Fruit fly (Drosophila melanogaster): ENCODE measurements around the gene CG9109.

Gene CG9109

DNA sequence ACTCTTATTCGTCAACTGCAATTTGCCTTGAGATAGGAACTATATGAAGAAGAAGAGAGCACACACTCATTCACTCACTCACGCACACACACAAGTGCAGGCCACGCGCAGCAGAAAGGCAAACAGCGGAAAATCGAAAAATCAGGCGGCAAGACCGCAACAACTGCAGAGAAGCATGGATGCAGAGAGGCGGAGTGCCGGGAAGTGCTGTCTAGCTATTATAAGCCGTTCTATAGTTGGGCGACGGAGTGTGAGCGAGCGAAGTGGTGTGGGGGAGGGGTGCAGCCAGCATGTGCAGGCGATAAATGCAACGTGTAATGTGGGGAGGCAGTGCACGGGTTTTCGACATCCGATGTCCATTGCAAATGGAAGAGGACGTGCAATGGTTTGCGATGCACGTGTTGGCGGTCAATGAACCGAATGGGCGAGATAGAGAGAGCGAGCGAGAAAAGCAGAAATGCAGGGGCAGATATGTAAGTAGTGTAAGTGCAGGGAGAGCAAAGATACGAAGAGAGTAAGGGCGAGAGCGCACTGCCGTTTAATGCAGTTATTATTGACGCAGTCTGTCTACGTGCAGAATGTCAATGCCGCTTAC is 44.6 kb upstream of the CG9109 start (continued):
- TF ChIP-seq Hr78 (GFP tag; optimal IDR thresholded peaks at IDR 0.05) (peak in 1 of 2 experiments; percentile 34), gcm2 (GFP tag; optimal IDR thresholded peaks at IDR 0.05) (peak; percentile 25), CG7556 (GFP tag; optimal IDR thresholded peaks at IDR 0.05) (no peak), CG34422 (GFP tag; IDR thresholded peaks at IDR 0.05) (no peak), ewg (GFP tag; optimal IDR thresholded peaks at IDR 0.05) (no peak), exex (tag; optimal IDR thresholded peaks at IDR 0.05) (no peak), CG14441 (GFP tag; IDR thresholded peaks at IDR 0.05) (no peak), inv (GFP tag; IDR thresholded peaks at IDR 0.05; ENCODE audit: partially characterized antibody) (no peak), Aef1 (GFP tag; IDR thresholded peaks at IDR 0.05) (no peak), Dip2 (GFP tag; IDR thresholded peaks at IDR 0.05) (no peak), fd64A (GFP tag; optimal IDR thresholded peaks at IDR 0.05) (peak; percentile 38), CG6765 (GFP tag; optimal IDR thresholded peaks at IDR 0.05) (no peak), E2f1 (GFP tag; IDR thresholded peaks at IDR 0.05) (no peak), jumu (GFP tag; optimal IDR thresholded peaks at IDR 0.05) (no peak), mam (GFP tag; optimal IDR thresholded peaks at IDR 0.05) (no peak), pho (GFP tag; optimal IDR thresholded peaks at IDR 0.05) (no peak), CG30431 (GFP tag; optimal IDR thresholded peaks at IDR 0.05) (no peak), CG17186 (GFP tag; optimal IDR thresholded peaks at IDR 0.05) (no peak), bab2 (GFP tag; optimal IDR thresholded peaks at IDR 0.05) (no peak), psq (GFP tag; optimal IDR thresholded peaks at IDR 0.05) (no peak), emc (GFP tag; optimal IDR thresholded peaks at IDR 0.05) (no peak), Hsf (GFP tag; optimal IDR thresholded peaks at IDR 0.05) (no peak), Sox102F (GFP tag; optimal IDR thresholded peaks at IDR 0.05) (no peak), Stat92E (GFP tag; optimal IDR thresholded peaks at IDR 0.05) (peak in 1 of 3 experiments; percentile 47), knrl (GFP tag; IDR thresholded peaks at IDR 0.05; ENCODE audit: partially characterized antibody) (no peak; the same call in 2 of the 3 replicates), CoRest (tag; optimal IDR thresholded peaks at IDR 0.05) (no peak), Asciz (GFP tag; optimal IDR thresholded peaks at IDR 0.05) (no peak), CG14050 (GFP tag; IDR thresholded peaks at IDR 0.05) (no peak), hth (optimal IDR thresholded peaks at IDR 0.05) (no peak), mirr (GFP tag; optimal IDR thresholded peaks at IDR 0.05) (no peak), z (GFP tag; IDR thresholded peaks at IDR 0.05) (peak; percentile 91), usp (GFP tag; optimal IDR thresholded peaks at IDR 0.05) (peak; percentile 34), Hr3 (GFP tag; optimal IDR thresholded peaks at IDR 0.05) (no peak), CG5953 (GFP tag; IDR thresholded peaks at IDR 0.05) (no peak), CG1832 (GFP tag; optimal IDR thresholded peaks at IDR 0.05) (peak; percentile 41), phol (tag; optimal IDR thresholded peaks at IDR 0.05) (no peak), oc (tag; optimal IDR thresholded peaks at IDR 0.05) (peak; percentile 70), CG10654 (GFP tag; optimal IDR thresholded peaks at IDR 0.05) (no peak), CG12391 (tag; optimal IDR thresholded peaks at IDR 0.05) (no peak), CG6813 (GFP tag; optimal IDR thresholded peaks at IDR 0.05) (no peak), Gug (GFP tag; IDR thresholded peaks at IDR 0.05) (no peak), B-H2 (GFP tag; optimal IDR thresholded peaks at IDR 0.05) (no peak), hb (GFP tag; IDR thresholded peaks at IDR 0.05; ENCODE audit: partially characterized antibody) (no peak), CG15514 (GFP tag; optimal IDR thresholded peaks at IDR 0.05) (no peak), CG7839 (tag; optimal IDR thresholded peaks at IDR 0.05) (no peak), CG11456 (GFP tag; IDR thresholded peaks at IDR 0.05) (no peak), Dad (GFP tag; optimal IDR thresholded peaks at IDR 0.05) (no peak), Adf1 (GFP tag; IDR thresholded peaks at IDR 0.05) (no peak), ems (GFP tag; optimal IDR thresholded peaks at IDR 0.05) (no peak), Hand (GFP tag; optimal IDR thresholded peaks at IDR 0.05) (no peak), Nf-YA (GFP tag; IDR thresholded peaks at IDR 0.05) (no peak)
